Fruit fly (Drosophila melanogaster): ENCODE data around the gene SoYb.

The SoYb gene

DNA sequence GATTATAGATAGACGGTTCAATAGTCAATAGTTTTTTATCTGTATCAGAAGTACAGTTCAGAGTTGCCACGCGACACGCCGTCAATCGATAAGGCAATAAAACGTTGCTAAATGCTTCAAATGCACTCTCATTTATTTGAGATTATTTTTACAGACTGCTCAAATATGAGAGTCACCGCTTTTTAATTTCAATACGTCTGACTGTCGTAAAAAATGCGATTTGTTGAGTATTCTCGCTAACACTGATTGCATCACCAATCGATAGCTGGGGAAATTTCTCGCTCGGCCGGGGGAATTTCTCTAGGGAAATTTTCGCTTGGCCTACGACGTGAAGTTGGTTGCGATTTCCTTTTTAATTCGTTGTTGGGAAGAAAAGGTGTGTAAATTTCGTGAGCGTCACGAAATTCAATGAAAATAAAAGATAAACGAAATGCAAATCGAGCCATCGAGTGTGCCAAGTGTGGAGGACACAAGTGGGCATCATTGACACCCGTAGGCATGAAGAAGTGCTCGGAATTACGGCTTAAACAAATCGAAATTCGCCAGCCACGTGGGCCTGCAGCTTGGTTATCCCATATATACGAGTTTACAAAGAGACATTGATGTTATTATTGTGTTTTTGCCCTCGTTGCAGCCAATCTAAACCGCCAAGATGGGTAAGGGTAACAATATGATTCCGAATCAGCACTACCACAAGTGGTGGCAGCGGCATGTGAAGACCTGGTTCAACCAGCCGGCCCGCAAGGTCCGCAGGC is 35.4 kb downstream of the SoYb start, which contains the start of the genes Dref and RpL13 (continued):
- peak; percentile 78 for TF ChIP-seq CG10669 (GFP tag; optimal IDR thresholded peaks at IDR 0.05)
- TF ChIP-seq CG10631 (GFP tag; optimal IDR thresholded peaks at IDR 0.05) = no peak
- TF ChIP-seq CG1621 (tag; optimal IDR thresholded peaks at IDR 0.05) = peak; percentile 83
- TF ChIP-seq CG6808 (GFP tag; optimal IDR thresholded peaks at IDR 0.05) = peak; percentile 78
- no peak for TF ChIP-seq CG6276 (GFP tag; optimal IDR thresholded peaks at IDR 0.05)
- TF ChIP-seq CG8119 (GFP tag; IDR thresholded peaks at IDR 0.05) = no peak; the same call in 1 of the 3 replicates
- TF ChIP-seq CG6854 (GFP tag; optimal IDR thresholded peaks at IDR 0.05) = peak; percentile 97
- TF ChIP-seq svp (GFP tag) = peak; percentile 90
- peak; percentile 46 for TF ChIP-seq dac (GFP tag; optimal IDR thresholded peaks at IDR 0.05)
- peak; percentile 79 for TF ChIP-seq fkh (GFP tag; optimal IDR thresholded peaks at IDR 0.05)
- peak; percentile 92 for TF ChIP-seq vri (GFP tag; optimal IDR thresholded peaks at IDR 0.05)
- TF ChIP-seq Sox15 (GFP tag; optimal IDR thresholded peaks at IDR 0.05) = peak; percentile 28
- peak; percentile 59 for TF ChIP-seq CG11762 (GFP tag; optimal IDR thresholded peaks at IDR 0.05; ENCODE audit: insufficient read depth)
- peak; percentile 54 for TF ChIP-seq dsx (GFP tag; optimal IDR thresholded peaks at IDR 0.05; ENCODE audit: poor library complexity, severe bottlenecking)
- TF ChIP-seq Sox14 (GFP tag; optimal IDR thresholded peaks at IDR 0.05) = peak; percentile 78
- no peak for TF ChIP-seq Lpt (GFP tag; optimal IDR thresholded peaks at IDR 0.05)
- TF ChIP-seq achi (GFP tag; optimal IDR thresholded peaks at IDR 0.05) = peak; percentile 82
- TF ChIP-seq Ets96B (tag; optimal IDR thresholded peaks at IDR 0.05) = peak; percentile 51
- peak; percentile 53 for TF ChIP-seq Ets21C (GFP tag; optimal IDR thresholded peaks at IDR 0.05)
- peak; percentile 83 for TF ChIP-seq Eip75B (GFP tag; optimal IDR thresholded peaks at IDR 0.05)
- TF ChIP-seq ss (GFP tag; optimal IDR thresholded peaks at IDR 0.05) = peak; percentile 69 to 93
- peak; percentile 73 for TF ChIP-seq Hr4 (GFP tag; optimal IDR thresholded peaks at IDR 0.05)
- no peak for TF ChIP-seq Hr38 (GFP tag; optimal IDR thresholded peaks at IDR 0.05)
- peak; percentile 66 for TF ChIP-seq CG6792 (GFP tag; optimal IDR thresholded peaks at IDR 0.05)
- no peak for TF ChIP-seq spab (GFP tag; optimal IDR thresholded peaks at IDR 0.05)
- no peak for TF ChIP-seq CG4318 (GFP tag; optimal IDR thresholded peaks at IDR 0.05)
- peak; percentile 44 for TF ChIP-seq Gug (GFP tag; IDR thresholded peaks at IDR 0.05)
- no peak for TF ChIP-seq Smox (GFP tag; optimal IDR thresholded peaks at IDR 0.05)
- peak; percentile 92 for TF ChIP-seq Sox102F (GFP tag; optimal IDR thresholded peaks at IDR 0.05)
- TF ChIP-seq Eip78C (GFP tag) = peak; percentile 90
- TF ChIP-seq CG8632 (GFP tag; optimal IDR thresholded peaks at IDR 0.05) = peak; percentile 84
- peak; percentile 75 for TF ChIP-seq cyc (GFP tag; optimal IDR thresholded peaks at IDR 0.05)
- TF ChIP-seq fd85E (GFP tag; optimal IDR thresholded peaks at IDR 0.05) = peak; percentile 82
- peak in 1 of 2 experiments; percentile 78 for TF ChIP-seq salr (GFP tag; optimal IDR thresholded peaks at IDR 0.05)
- TF ChIP-seq CG16779 (tag; optimal IDR thresholded peaks at IDR 0.05) = peak; percentile 81
- peak; percentile 89 for TF ChIP-seq CG6163 (GFP tag; IDR thresholded peaks at IDR 0.05)

DNA sequence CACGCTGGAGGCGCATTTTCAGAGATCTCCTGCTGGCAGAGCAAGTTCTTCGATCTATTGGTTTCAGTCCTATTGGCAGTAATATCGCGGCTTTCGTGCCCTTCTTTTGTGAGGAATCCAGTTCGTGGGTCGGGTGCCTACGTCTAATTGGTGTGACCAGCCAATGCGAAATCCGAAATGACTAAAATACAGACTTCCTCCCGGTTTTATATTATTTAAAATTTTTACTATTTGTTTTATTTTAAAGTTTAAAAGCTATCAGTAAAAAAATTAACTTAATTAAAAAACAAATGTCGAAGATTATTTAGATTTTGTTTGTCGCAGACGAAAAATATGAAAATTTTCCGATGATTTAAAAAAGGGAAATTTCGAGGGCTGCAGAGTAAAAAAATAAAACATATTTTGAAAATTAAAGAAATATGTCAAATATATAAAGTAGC is 38.9 kb downstream of the SoYb start, which contains the start of gene CG5850:
CG5850 (minus strand) TSS at position 347 of the 440 bp plus-strand sequence.
- no peak for TF ChIP-seq ss (GFP tag; optimal IDR thresholded peaks at IDR 0.05)
- peak; percentile 72 for TF ChIP-seq Eip78C (GFP tag)
- peak; percentile 25 for TF ChIP-seq Met (GFP tag; optimal IDR thresholded peaks at IDR 0.05)
- peak; percentile 50 for TF ChIP-seq CG6854 (GFP tag; optimal IDR thresholded peaks at IDR 0.05)
- TF ChIP-seq pdm3 (GFP tag; optimal IDR thresholded peaks at IDR 0.05) = peak; percentile 9
- TF ChIP-seq svp (GFP tag) = peak; percentile 69
- no peak for TF ChIP-seq CG6276 (GFP tag; optimal IDR thresholded peaks at IDR 0.05)
- peak; percentile 36 for TF ChIP-seq esn (GFP tag; optimal IDR thresholded peaks at IDR 0.05)
- TF ChIP-seq CG3032 (tag; optimal IDR thresholded peaks at IDR 0.05) = no peak
- no peak for TF ChIP-seq CG7368 (GFP tag; optimal IDR thresholded peaks at IDR 0.05)
- no peak for TF ChIP-seq fd59A (GFP tag; optimal IDR thresholded peaks at IDR 0.05)
- TF ChIP-seq Ets21C (GFP tag; optimal IDR thresholded peaks at IDR 0.05) = no peak
- TF ChIP-seq cyc (GFP tag; optimal IDR thresholded peaks at IDR 0.05) = no peak
- TF ChIP-seq Hr39 (GFP tag; optimal IDR thresholded peaks at IDR 0.05) = no peak
- no peak for TF ChIP-seq eg (GFP tag; IDR thresholded peaks at IDR 0.05)
- TF ChIP-seq topi (GFP tag; optimal IDR thresholded peaks at IDR 0.05) = no peak
- peak; percentile 13 for TF ChIP-seq achi (GFP tag; optimal IDR thresholded peaks at IDR 0.05)
- TF ChIP-seq OdsH (GFP tag; optimal IDR thresholded peaks at IDR 0.05) = peak; percentile 6
- TF ChIP-seq CG11294 (GFP tag; IDR thresholded peaks at IDR 0.05) = no peak

Measured in whole organism, prepupa.